Worm (Caenorhabditis elegans): ENCODE data around the gene pfd-5.
A peak's percentile ranks its signal among the peaks of the same experiment; 100 is the strongest.

The pfd-5 gene

ce11 chrIII:7165816-7166229, 32.9 kb downstream of the pfd-5 start:
- peak; percentile 43 for TF ChIP-seq nhr-71 (tag; optimal IDR thresholded peaks at IDR 0.05)
- TF ChIP-seq nhr-76 (tag; optimal IDR thresholded peaks at IDR 0.05) = no peak
- peak; percentile 82 for TF ChIP-seq skn-1 (tag; optimal IDR thresholded peaks at IDR 0.05)
- peak; percentile 3 for TF ChIP-seq fkh-8 (tag; optimal IDR thresholded peaks at IDR 0.05)
- TF ChIP-seq jun-1 (tag; optimal IDR thresholded peaks at IDR 0.05) = peak; percentile 10
- TF ChIP-seq blmp-1 (tag; optimal IDR thresholded peaks at IDR 0.05) = peak; percentile 53
- TF ChIP-seq nhr-90 (tag; optimal IDR thresholded peaks at IDR 0.05; ENCODE audit: poor library complexity) = peak; percentile 17
- peak; percentile 39 to 66 (median 52) for TF ChIP-seq dpl-1 (GFP tag; optimal IDR thresholded peaks at IDR 0.05)
- TF ChIP-seq efl-1 (optimal IDR thresholded peaks at IDR 0.05) = peak; percentile 37 to 54
- peak; percentile 62 to 92 for TF ChIP-seq efl-1 (GFP tag; optimal IDR thresholded peaks at IDR 0.05 in 1 of 2)
- no peak for TF ChIP-seq pax-3 (tag; optimal IDR thresholded peaks at IDR 0.05)
- no peak for TF ChIP-seq sptf-1 (tag; optimal IDR thresholded peaks at IDR 0.05)
- peak; percentile 83 for TF ChIP-seq elt-2 (tag; optimal IDR thresholded peaks at IDR 0.05)
- TF ChIP-seq nhr-28 (tag; optimal IDR thresholded peaks at IDR 0.05) = no peak
- peak; percentile 45 for TF ChIP-seq mep-1 (tag; optimal IDR thresholded peaks at IDR 0.05)
- peak in 1 of 2 experiments; percentile 23 for TF ChIP-seq egl-27 (tag; optimal IDR thresholded peaks at IDR 0.05)
- TF ChIP-seq isw-1 (GFP tag; IDR thresholded peaks at IDR 0.05) = peak; percentile 17; the same call in 1 of the 2 replicates
- peak; percentile 68 for TF ChIP-seq lin-14 (GFP tag; optimal IDR thresholded peaks at IDR 0.05)
- no peak for TF ChIP-seq pag-3 (tag; optimal IDR thresholded peaks at IDR 0.05; ENCODE audit: borderline replicate concordance, insufficient read depth)
- TF ChIP-seq efl-3 (GFP tag; optimal IDR thresholded peaks at IDR 0.05) = no peak
- TF ChIP-seq zip-4 (GFP tag; optimal IDR thresholded peaks at IDR 0.05) = peak; percentile 5
- peak; percentile 26 for TF ChIP-seq lin-15B (tag; optimal IDR thresholded peaks at IDR 0.05)
- TF ChIP-seq ceh-82 (tag; optimal IDR thresholded peaks at IDR 0.05) = peak in 1 of 3 experiments; percentile 57
- peak; percentile 3 for TF ChIP-seq swsn-7 (tag; optimal IDR thresholded peaks at IDR 0.05)
- peak; percentile 60 to 77 for TF ChIP-seq lin-35 (GFP tag; optimal IDR thresholded peaks at IDR 0.05)
- peak; percentile 77 for TF ChIP-seq xbp-1 (tag; optimal IDR thresholded peaks at IDR 0.05)
- TF ChIP-seq mdl-1 (tag; optimal IDR thresholded peaks at IDR 0.05) = peak in 1 of 2 experiments; percentile 11
- TF ChIP-seq nhr-12 (tag; optimal IDR thresholded peaks at IDR 0.05) = no peak
- no peak for TF ChIP-seq rnt-1 (tag; optimal IDR thresholded peaks at IDR 0.05)
- peak in 1 of 2 experiments; percentile 47 for TF ChIP-seq lsy-2 (tag; optimal IDR thresholded peaks at IDR 0.05)
- peak; percentile 16 for TF ChIP-seq nhr-20 (tag; optimal IDR thresholded peaks at IDR 0.05)
- no peak for TF ChIP-seq fos-1 (tag; optimal IDR thresholded peaks at IDR 0.05)

ce11 chrIII:7165276-7165675, 33.4 kb downstream of the pfd-5 start:
- TF ChIP-seq pag-3 (tag; optimal IDR thresholded peaks at IDR 0.05; ENCODE audit: borderline replicate concordance, insufficient read depth) (no peak), ama-1 (optimal IDR thresholded peaks at IDR 0.05) (no peak), ces-1 (GFP tag; optimal IDR thresholded peaks at IDR 0.05) (no peak), sox-4 (tag; optimal IDR thresholded peaks at IDR 0.05) (no peak), ceh-88 (GFP tag; IDR thresholded peaks at IDR 0.05) (no peak)

- TF ChIP-seq xbp-1 (tag; optimal IDR thresholded peaks at IDR 0.05) = peak; percentile 91
- no peak for TF ChIP-seq sup-37 (GFP tag; optimal IDR thresholded peaks at IDR 0.05)
- TF ChIP-seq zag-1 (tag; optimal IDR thresholded peaks at IDR 0.05) = peak; percentile 20
- no peak for TF ChIP-seq ceh-63 (GFP tag; optimal IDR thresholded peaks at IDR 0.05)
- TF ChIP-seq pax-3 (tag; optimal IDR thresholded peaks at IDR 0.05) = peak; percentile 82
- TF ChIP-seq ceh-90 (tag; optimal IDR thresholded peaks at IDR 0.05) = no peak
- TF ChIP-seq efl-3 (GFP tag; optimal IDR thresholded peaks at IDR 0.05) = no peak
- peak; percentile 99 for TF ChIP-seq lin-15B (tag; optimal IDR thresholded peaks at IDR 0.05)
- peak; percentile 86 for TF ChIP-seq jun-1 (tag; optimal IDR thresholded peaks at IDR 0.05)
- TF ChIP-seq nhr-90 (tag; optimal IDR thresholded peaks at IDR 0.05; ENCODE audit: poor library complexity) = peak; percentile 80
- TF ChIP-seq vab-15 (tag; optimal IDR thresholded peaks at IDR 0.05) = no peak
- TF ChIP-seq mdl-1 (tag; optimal IDR thresholded peaks at IDR 0.05) = peak in 1 of 2 experiments; percentile 84
- no peak for TF ChIP-seq C34B4.2 (tag; optimal IDR thresholded peaks at IDR 0.05)
- peak; percentile 82 for TF ChIP-seq blmp-1 (tag; optimal IDR thresholded peaks at IDR 0.05)
- peak; percentile 52 for TF ChIP-seq hpl-2 (GFP tag; optimal IDR thresholded peaks at IDR 0.05)
- peak; percentile 90 for TF ChIP-seq isw-1 (GFP tag; IDR thresholded peaks at IDR 0.05)
- peak; percentile 72 for TF ChIP-seq aha-1 (tag; optimal IDR thresholded peaks at IDR 0.05)
- no peak for TF ChIP-seq nhr-28 (tag; optimal IDR thresholded peaks at IDR 0.05)
- TF ChIP-seq snpc-4 (tag; optimal IDR thresholded peaks at IDR 0.05) = peak; percentile 82
- TF ChIP-seq irx-1 (tag; optimal IDR thresholded peaks at IDR 0.05) = peak; percentile 70
- TF ChIP-seq dpl-1 (GFP tag; optimal IDR thresholded peaks at IDR 0.05) = peak; percentile 90 to 94 (median 91)
- TF ChIP-seq elt-3 (tag; optimal IDR thresholded peaks at IDR 0.05) = peak in 3 of 6 experiments; percentile 58 to 89 (median 59)
- peak; percentile 92 for TF ChIP-seq snu-23 (GFP tag; optimal IDR thresholded peaks at IDR 0.05)
These were observed 36.5 kb downstream of the pfd-5 start, which contains the start of the genes syf-2 and K04G7.1 for ce11 chrIII:7162065-7162762. TSS of gene syf-2 (minus strand) at chrIII:7162115. TSS of gene K04G7.1 (plus strand) at chrIII:7162712.

All from whole organism, L1 larva.